Fruit fly (Drosophila melanogaster) whole organism: ENCODE measurements around the gene WRNexo.

ENCODE experiments used
- CG8478 ChIP-seq: fragments of >200 bp; optimal IDR thresholded peaks from 2 replicates; lab custom pipeline; 2018; ENCODE audit warnings: inconsistent platforms
- Dll ChIP-seq: fragments of >200 bp; optimal IDR thresholded peaks from 2 replicates; lab custom pipeline; 2017
- EcR ChIP-seq, 2 experiments: fragments of >200 bp; optimal IDR thresholded peaks; 2 replicates each; lab custom pipeline; 2017; ENCODE audit warnings: missing biosample characterization in 2 of 2, missing genetic modification characterization in 2 of 2, missing genetic modification reagents in 2 of 2
- pan ChIP-seq: fragments of >200 bp; optimal IDR thresholded peaks from 2 replicates; lab custom pipeline; 2017
- psq ChIP-seq: fragments of >200 bp; optimal IDR thresholded peaks from 2 replicates; lab custom pipeline; 2017
- usp ChIP-seq: fragments of >200 bp; optimal IDR thresholded peaks from 2 replicates; lab custom pipeline; 2017; ENCODE audit warnings: missing biosample characterization, missing genetic modification characterization, mixed read lengths

Gene WRNexo

dm6 chr3R:18360630-18361260, 5.2 kb downstream of the WRNexo start, which contains the start of gene CG15803:
Gene CG15803 (minus strand): TSS chr3R:18360728.
- TF ChIP-seq psq (lab: Kevin White, UChicago): no peak
- peak; percentile 61 for TF ChIP-seq Dll (lab: Kevin White, UChicago)

- TF ChIP-seq pan (lab: Kevin White, UChicago) (no peak), CG8478 (no peak), EcR (GFP tag; optimal IDR thresholded peaks at IDR 0.05; lab: Kevin White, UChicago) (no peak), psq (lab: Kevin White, UChicago) (no peak), usp (GFP tag; lab: Kevin White, UChicago) (no peak)
Observed at dm6 chr3R:18355781-18356180, 10.2 kb downstream of the WRNexo start.

- TF ChIP-seq CG8478 (no peak), psq (lab: Kevin White, UChicago) (no peak), Dll (lab: Kevin White, UChicago) (no peak), usp (GFP tag; lab: Kevin White, UChicago) (no peak), EcR (GFP tag; optimal IDR thresholded peaks at IDR 0.05; lab: Kevin White, UChicago) (no peak), pan (lab: Kevin White, UChicago) (no peak)
Observed at dm6 chr3R:18338493-18338892, 27.5 kb downstream of the WRNexo start.

dm6 chr3R:18328842-18329241, 37.1 kb downstream of the WRNexo start, which contains the start of gene naz:
Gene naz (minus strand): TSS chr3R:18328942.
- TF ChIP-seq CG8478 (no peak), psq (lab: Kevin White, UChicago) (no peak), pan (lab: Kevin White, UChicago) (no peak), usp (GFP tag; lab: Kevin White, UChicago) (no peak), Dll (lab: Kevin White, UChicago) (no peak), EcR (GFP tag; optimal IDR thresholded peaks at IDR 0.05; lab: Kevin White, UChicago) (no peak)

- TF ChIP-seq EcR (GFP tag; optimal IDR thresholded peaks at IDR 0.05; lab: Kevin White, UChicago): no peak
- no peak for TF ChIP-seq usp (GFP tag; lab: Kevin White, UChicago)
- TF ChIP-seq CG8478: no peak
- no peak for TF ChIP-seq psq (lab: Kevin White, UChicago)
- no peak for TF ChIP-seq Dll (lab: Kevin White, UChicago)
- no peak for TF ChIP-seq pan (lab: Kevin White, UChicago)
Observed at dm6 chr3R:18314824-18315690, 50.9 kb downstream of the WRNexo start.

DNA sequence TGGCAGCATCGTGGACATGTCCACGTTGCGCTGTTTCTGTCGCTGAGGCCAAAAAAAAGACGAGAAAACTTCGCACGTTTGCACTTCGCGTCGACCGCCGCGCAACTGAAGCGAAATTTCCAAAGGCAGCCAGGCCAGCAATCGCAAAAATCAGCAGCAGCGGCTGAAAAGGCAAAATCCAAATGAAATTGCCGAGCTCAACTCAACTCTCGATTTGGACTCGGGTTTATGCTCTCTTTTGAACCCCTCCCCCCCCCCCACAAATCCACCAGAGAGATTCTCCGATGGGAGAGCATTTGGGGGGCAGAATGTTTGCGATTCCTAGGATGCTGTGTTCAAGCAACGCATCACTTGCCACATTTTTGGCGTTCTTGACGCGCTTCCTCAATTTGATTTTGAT, 51.6 kb downstream of the WRNexo start, which contains the start of gene PKD:
PKD (minus strand) TSS at position 88 of the 400 bp plus-strand sequence.
- no peak for TF ChIP-seq psq (lab: Kevin White, UChicago)
- peak; percentile 43 for TF ChIP-seq Dll (lab: Kevin White, UChicago)
- TF ChIP-seq usp (GFP tag; lab: Kevin White, UChicago): no peak
- no peak for TF ChIP-seq CG8478
- no peak for TF ChIP-seq pan (lab: Kevin White, UChicago)
- no peak for TF ChIP-seq EcR (GFP tag; optimal IDR thresholded peaks at IDR 0.05; lab: Kevin White, UChicago)
